Worm (Caenorhabditis elegans) whole organism, young adult: ENCODE measurements around the gene F54D5.4.
A peak's percentile ranks its signal among the peaks of the same experiment; 100 is the strongest.

Experiments used
- B0336.3 ChIP-seq: fragments of 200-800 bp; sonication (Bioruptor generic); IDR thresholded peaks from 2 replicates; pipeline ENCODE4 v1.3.6; 2022; ENCODE audit warnings: missing genetic modification characterization, missing compliant biosample characterization
- C06A6.2 ChIP-seq: fragments of 200-800 bp; sonication (Bioruptor generic); conservative IDR thresholded peaks from 2 replicates; pipeline ENCODE4 v1.3.6; 2022; ENCODE audit warnings: missing genetic modification characterization, missing compliant biosample characterization
- F33H1.4 ChIP-seq: fragments of 200-800 bp; sonication (Bioruptor generic); IDR thresholded peaks from 2 replicates; pipeline ENCODE4 v1.3.6; 2022; ENCODE audit warnings: missing genetic modification reagents, missing genetic modification characterization, missing compliant biosample characterization
- F52B5.7 ChIP-seq: sonication (generic microtip); optimal IDR thresholded peaks from 2 replicates; lab custom pipeline; 2016; ENCODE audit warnings: mild to moderate bottlenecking, missing genetic modification characterization, missing compliant biosample characterization
- F57C9.4 ChIP-seq: sonication (generic microtip); optimal IDR thresholded peaks from 2 replicates; lab custom pipeline; 2017; ENCODE audit warnings: mild to moderate bottlenecking, missing genetic modification characterization, missing compliant biosample characterization
- K11D2.4 ChIP-seq: fragments of 200-800 bp; sonication (Bioruptor generic); IDR thresholded peaks from 2 replicates; pipeline ENCODE4 v1.3.6; 2022; ENCODE audit warnings: missing genetic modification reagents, missing genetic modification characterization, missing compliant biosample characterization
- T07F8.4 ChIP-seq: sonication (generic microtip); optimal IDR thresholded peaks from 2 replicates; lab custom pipeline; 2016; ENCODE audit warnings: mild to moderate bottlenecking, missing genetic modification characterization, moderate library complexity, missing compliant biosample characterization
- Y53F4B.3 ChIP-seq: fragments of 200-800 bp; sonication (Bioruptor generic); IDR thresholded peaks from 2 replicates; pipeline ENCODE4 v1.3.6; 2022; ENCODE audit warnings: missing genetic modification reagents, missing genetic modification characterization, missing compliant biosample characterization
- Y95B8A.8 ChIP-seq: fragments of 200-800 bp; sonication (Bioruptor generic); IDR thresholded peaks from 2 replicates; pipeline ENCODE4 v1.3.6; 2022; ENCODE audit warnings: missing genetic modification reagents, missing genetic modification characterization, missing compliant biosample characterization
- akir-1 ChIP-seq: fragments of 200-800 bp; sonication (Bioruptor generic); optimal IDR thresholded peaks from 2 replicates; lab custom pipeline; 2018; ENCODE audit warnings: mild to moderate bottlenecking, missing genetic modification characterization, moderate library complexity, missing compliant biosample characterization
- aptf-3 ChIP-seq: fragments of 200-800 bp; sonication (Bioruptor generic); IDR thresholded peaks from 2 replicates; pipeline ENCODE4 v1.3.6; 2022; ENCODE audit warnings: missing genetic modification characterization, missing compliant biosample characterization
- atf-7 ChIP-seq: sonication (generic microtip); optimal IDR thresholded peaks from 2 replicates; lab custom pipeline; 2017; ENCODE audit warnings: mild to moderate bottlenecking, missing genetic modification characterization, missing compliant biosample characterization
- attf-6 ChIP-seq: fragments of 200-800 bp; sonication (Bioruptor generic); IDR thresholded peaks from 2 replicates; pipeline ENCODE4 v1.3.6; 2022; ENCODE audit warnings: missing genetic modification reagents, missing genetic modification characterization, missing compliant biosample characterization
- bed-2 ChIP-seq: fragments of 200-800 bp; sonication (Bioruptor generic); IDR thresholded peaks from 2 replicates; pipeline ENCODE4 v1.3.6; 2022; ENCODE audit warnings: missing genetic modification reagents, missing genetic modification characterization, missing compliant biosample characterization
- ceh-58 ChIP-seq: fragments of 200-800 bp; sonication (Bioruptor generic); IDR thresholded peaks from 2 replicates; pipeline ENCODE4 v1.3.6; 2022; ENCODE audit warnings: missing genetic modification characterization, missing compliant biosample characterization
- dox-1 ChIP-seq: fragments of 200-800 bp; sonication (Bioruptor generic); IDR thresholded peaks from 2 replicates; pipeline ENCODE4 v1.3.6; 2022; ENCODE audit warnings: missing genetic modification reagents, missing genetic modification characterization, missing compliant biosample characterization
- dpff-1 ChIP-seq: sonication (generic microtip); optimal IDR thresholded peaks from 2 replicates; lab custom pipeline; 2017; ENCODE audit warnings: mild to moderate bottlenecking, missing genetic modification characterization, missing compliant biosample characterization
- ekl-4 ChIP-seq: fragments of 200-800 bp; sonication (Bioruptor generic); IDR thresholded peaks from 2 replicates; pipeline ENCODE4 v1.3.6; 2022; ENCODE audit warnings: missing genetic modification reagents, missing genetic modification characterization, missing compliant biosample characterization
- ets-4 ChIP-seq: fragments of 200-800 bp; sonication (Bioruptor generic); optimal IDR thresholded peaks from 2 replicates; lab custom pipeline; 2018; ENCODE audit warnings: mild to moderate bottlenecking, missing genetic modification characterization, missing compliant biosample characterization
- fkh-3 ChIP-seq: sonication (generic microtip); optimal IDR thresholded peaks from 2 replicates; lab custom pipeline; 2016; ENCODE audit warnings: mild to moderate bottlenecking, missing genetic modification characterization, missing compliant biosample characterization
- him-1 ChIP-seq: sonication (generic microtip); optimal IDR thresholded peaks from 2 replicates; lab custom pipeline; 2016; ENCODE audit warnings: missing genotype, missing genetic modification reagents, missing genetic modification characterization, missing compliant biosample characterization
- hlh-26 ChIP-seq: fragments of 200-800 bp; sonication (Bioruptor generic); conservative IDR thresholded peaks from 2 replicates; pipeline ENCODE4 v1.3.6; 2022; ENCODE audit warnings: missing genetic modification reagents, missing genetic modification characterization, missing compliant biosample characterization
- lag-1 ChIP-seq: fragments of 200-800 bp; sonication (Bioruptor generic); IDR thresholded peaks from 2 replicates; pipeline ENCODE4 v1.3.6; 2022; ENCODE audit warnings: missing genetic modification reagents, missing genetic modification characterization, missing compliant biosample characterization
- let-607 ChIP-seq, 2 experiments: fragments of 200-800 bp in 1 of 2; sonication (Bioruptor generic) in 1 of 2; sonication (generic microtip) in 1 of 2; optimal IDR thresholded peaks; 2 replicates each; lab custom pipeline; 2016 to 2018; ENCODE audit warnings: mild to moderate bottlenecking in 2 of 2, missing compliant biosample characterization in 2 of 2, missing genetic modification characterization in 2 of 2, moderate library complexity in 2 of 2, missing genotype in 1 of 2
- lin-26 ChIP-seq: fragments of 200-800 bp; sonication (Bioruptor generic); IDR thresholded peaks from 2 replicates; pipeline ENCODE4 v1.3.6; 2022; ENCODE audit warnings: missing genetic modification reagents, missing genetic modification characterization, missing compliant biosample characterization
- lir-1 ChIP-seq: fragments of 200-800 bp; sonication (Bioruptor generic); conservative IDR thresholded peaks from 2 replicates; pipeline ENCODE4 v1.3.6; 2022; ENCODE audit warnings: missing genetic modification reagents, missing genetic modification characterization, missing compliant biosample characterization
- lsl-1 ChIP-seq: fragments of 200-800 bp; sonication (Bioruptor generic); optimal IDR thresholded peaks from 2 replicates; lab custom pipeline; 2018; ENCODE audit warnings: mild to moderate bottlenecking, missing genetic modification characterization, moderate library complexity, missing compliant biosample characterization
- lsy-27 ChIP-seq: sonication (generic microtip); optimal IDR thresholded peaks from 2 replicates; lab custom pipeline; 2017; ENCODE audit warnings: missing genetic modification characterization, mild to moderate bottlenecking, missing compliant biosample characterization, antibody characterized with exemption, missing genotype, borderline replicate concordance; ENCODE audit not compliant: insufficient read depth
- madf-8 ChIP-seq: fragments of 200-800 bp; sonication (Bioruptor generic); conservative IDR thresholded peaks from 2 replicates; pipeline ENCODE4 v1.3.6; 2022; ENCODE audit warnings: missing genetic modification reagents, missing genetic modification characterization, missing compliant biosample characterization
- mes-4 ChIP-seq: sonication (generic microtip); optimal IDR thresholded peaks from 2 replicates; lab custom pipeline; 2016; ENCODE audit warnings: missing genotype, missing genetic modification characterization, missing compliant biosample characterization
- nfya-1 ChIP-seq: sonication (generic microtip); optimal IDR thresholded peaks from 2 replicates; lab custom pipeline; 2017; ENCODE audit warnings: antibody characterized with exemption, missing compliant biosample characterization, missing genetic modification characterization, borderline replicate concordance; ENCODE audit not compliant: insufficient read depth
- nhr-27 ChIP-seq: fragments of 200-800 bp; sonication (Bioruptor generic); optimal IDR thresholded peaks from 2 replicates; lab custom pipeline; 2018; ENCODE audit warnings: mild to moderate bottlenecking, missing genetic modification characterization, moderate library complexity, missing compliant biosample characterization
- nhr-80 ChIP-seq: sonication (generic microtip); optimal IDR thresholded peaks from 2 replicates; lab custom pipeline; 2016; ENCODE audit warnings: missing genetic modification characterization, missing compliant biosample characterization
- nhr-90 ChIP-seq: sonication (generic microtip); optimal IDR thresholded peaks from 2 replicates; lab custom pipeline; 2016; ENCODE audit warnings: missing genotype, mild to moderate bottlenecking, missing genetic modification characterization, missing compliant biosample characterization
- pha-4 ChIP-seq: fragments of 150-350 bp; sonication (generic microtip); optimal IDR thresholded peaks from 2 replicates; lab custom pipeline; 2014; ENCODE audit warnings: missing biosample characterization, missing genetic modification reagents, missing genetic modification characterization
- snpc-1.1 ChIP-seq: sonication (generic microtip); optimal IDR thresholded peaks from 2 replicates; lab custom pipeline; 2017; ENCODE audit warnings: missing genetic modification characterization, mild to moderate bottlenecking, missing compliant biosample characterization, antibody characterized with exemption, moderate library complexity, missing genotype, missing genetic modification reagents; ENCODE audit not compliant: insufficient read depth
- snpc-1.3 ChIP-seq: sonication (generic microtip); optimal IDR thresholded peaks from 2 replicates; lab custom pipeline; 2017; ENCODE audit warnings: missing genetic modification characterization, mild to moderate bottlenecking, missing compliant biosample characterization, antibody characterized with exemption, moderate library complexity, missing genotype, missing genetic modification reagents; ENCODE audit not compliant: insufficient read depth
- snpc-3.4 ChIP-seq: sonication (generic microtip); optimal IDR thresholded peaks from 2 replicates; lab custom pipeline; 2017; ENCODE audit warnings: missing genetic modification characterization, mild to moderate bottlenecking, missing compliant biosample characterization, antibody characterized with exemption, moderate library complexity, missing genotype, missing genetic modification reagents
- snpc-4 ChIP-seq, 5 experiments: fragments of 150-350 bp in 1 of 5; sonication (generic microtip) in 4 of 5; optimal IDR thresholded peaks; 2 replicates each; lab custom pipeline; 2014 to 2018; ENCODE audit warnings: missing genetic modification characterization in 5 of 5, missing biosample characterization in 3 of 5, antibody characterized with exemption in 2 of 5, mild to moderate bottlenecking in 2 of 5, missing compliant biosample characterization in 2 of 5, missing genotype in 2 of 5, moderate library complexity in 2 of 5, missing genetic modification reagents in 1 of 5
- somi-1 ChIP-seq: fragments of 200-800 bp; sonication (Bioruptor generic); optimal IDR thresholded peaks from 2 replicates; lab custom pipeline; 2018; ENCODE audit warnings: mild to moderate bottlenecking, missing genetic modification characterization, missing compliant biosample characterization
- tbp1 ChIP-seq: fragments of 200-800 bp; sonication (Bioruptor generic); optimal IDR thresholded peaks from 2 replicates; lab custom pipeline; 2018; ENCODE audit warnings: mild to moderate bottlenecking, missing genetic modification characterization, missing compliant biosample characterization
- ztf-18 ChIP-seq: sonication (generic microtip); optimal IDR thresholded peaks from 2 replicates; lab custom pipeline; 2016; ENCODE audit warnings: missing genotype, mild to moderate bottlenecking, missing genetic modification characterization, missing compliant biosample characterization
- ztf-28 ChIP-seq: fragments of 200-800 bp; sonication (Bioruptor generic); IDR thresholded peaks from 2 replicates; pipeline ENCODE4 v1.3.6; 2022; ENCODE audit warnings: missing genetic modification reagents, missing genetic modification characterization, missing compliant biosample characterization
- ztf-6 ChIP-seq: fragments of 200-800 bp; sonication (Bioruptor generic); IDR thresholded peaks from 2 replicates; pipeline ENCODE4 v1.3.6; 2022; ENCODE audit warnings: missing genetic modification reagents, missing genetic modification characterization, missing compliant biosample characterization

The F54D5.4 gene

ce11 chrII:11592023-11592422, 22.4 kb downstream of the F54D5.4 start, which contains the start of gene F07A11.1:
Gene F07A11.1, minus strand, starts transcription at chrII:11592123.
- no peak for TF ChIP-seq ets-4
- TF ChIP-seq T07F8.4 (tag; lab: Kevin White, UChicago): no peak
- TF ChIP-seq snpc-1.3 (tag; lab: Kevin White, UChicago): no peak
- no peak for TF ChIP-seq dox-1
- TF ChIP-seq nhr-27 (tag; lab: Kevin White, UChicago): no peak
- TF ChIP-seq him-1 (tag; lab: Kevin White, UChicago): peak; percentile 55
- TF ChIP-seq ztf-28 (GFP tag; lab: Robert Waterston, UW): no peak
- no peak for TF ChIP-seq aptf-3
- no peak for TF ChIP-seq lag-1 (GFP tag; lab: Robert Waterston, UW)
- TF ChIP-seq lsl-1 (GFP tag; lab: Kevin White, UChicago): no peak
- no peak for TF ChIP-seq tbp1 (GFP tag; lab: Kevin White, UChicago)
- no peak for TF ChIP-seq pha-4 (tag; lab: Kevin White, UChicago)
- TF ChIP-seq nhr-90 (tag; lab: Kevin White, UChicago): no peak
- TF ChIP-seq snpc-1.1 (tag; lab: Kevin White, UChicago): no peak
- 0 out of 2 replicates have a peak, but pooled peaks have one; percentile 49 for TF ChIP-seq Y95B8A.8 (GFP tag; lab: Robert Waterston, UW)
- no peak for TF ChIP-seq atf-7 (tag; lab: Kevin White, UChicago)
- TF ChIP-seq lin-26 (GFP tag; lab: Robert Waterston, UW): no peak
- no peak for TF ChIP-seq ekl-4
- no peak for TF ChIP-seq F52B5.7 (tag; lab: Kevin White, UChicago)
- TF ChIP-seq C06A6.2 (GFP tag; lab: Robert Waterston, UW): no peak
- TF ChIP-seq mes-4 (tag; lab: Kevin White, UChicago): no peak
- TF ChIP-seq ztf-18 (tag; lab: Kevin White, UChicago): no peak
- TF ChIP-seq akir-1: no peak
- TF ChIP-seq nhr-80: no peak
- no peak for TF ChIP-seq lir-1 (GFP tag; lab: Robert Waterston, UW)
- TF ChIP-seq fkh-3: no peak
- TF ChIP-seq let-607 (tag; optimal IDR thresholded peaks at IDR 0.05; lab: Kevin White, UChicago): no peak
- TF ChIP-seq dpff-1: no peak
- no peak for TF ChIP-seq bed-2
- no peak for TF ChIP-seq snpc-4 (GFP tag; optimal IDR thresholded peaks at IDR 0.05; lab: Kevin White, UChicago)
- peak in 1 of 4 experiments; percentile 1 for TF ChIP-seq snpc-4 (tag; optimal IDR thresholded peaks at IDR 0.05; lab: Kevin White, UChicago)
- TF ChIP-seq F33H1.4 (GFP tag; lab: Robert Waterston, UW): no peak
- no peak for TF ChIP-seq lsy-27
- TF ChIP-seq Y53F4B.3 (GFP tag; lab: Robert Waterston, UW): no peak
- no peak for TF ChIP-seq somi-1 (GFP tag; lab: Kevin White, UChicago)
- no peak for TF ChIP-seq attf-6
- no peak for TF ChIP-seq K11D2.4 (GFP tag; lab: Robert Waterston, UW)
- no peak for TF ChIP-seq hlh-26 (GFP tag; lab: Robert Waterston, UW)
- TF ChIP-seq nfya-1 (tag; lab: Kevin White, UChicago): no peak
- peak; percentile 36; the same call in 1 of the 2 replicates for TF ChIP-seq B0336.3 (GFP tag; lab: Robert Waterston, UW)
- no peak for TF ChIP-seq ztf-6 (GFP tag; lab: Robert Waterston, UW)
- peak; percentile 5 for TF ChIP-seq snpc-3.4 (tag; lab: Kevin White, UChicago)
- no peak for TF ChIP-seq F57C9.4 (tag; lab: Kevin White, UChicago)
- TF ChIP-seq ceh-58: no peak
- 0 out of 2 replicates have a peak, but pooled peaks have one; percentile 20 for TF ChIP-seq madf-8
